Fruit fly (Drosophila melanogaster): ENCODE data around the gene CG12170.

Gene CG12170

DNA sequence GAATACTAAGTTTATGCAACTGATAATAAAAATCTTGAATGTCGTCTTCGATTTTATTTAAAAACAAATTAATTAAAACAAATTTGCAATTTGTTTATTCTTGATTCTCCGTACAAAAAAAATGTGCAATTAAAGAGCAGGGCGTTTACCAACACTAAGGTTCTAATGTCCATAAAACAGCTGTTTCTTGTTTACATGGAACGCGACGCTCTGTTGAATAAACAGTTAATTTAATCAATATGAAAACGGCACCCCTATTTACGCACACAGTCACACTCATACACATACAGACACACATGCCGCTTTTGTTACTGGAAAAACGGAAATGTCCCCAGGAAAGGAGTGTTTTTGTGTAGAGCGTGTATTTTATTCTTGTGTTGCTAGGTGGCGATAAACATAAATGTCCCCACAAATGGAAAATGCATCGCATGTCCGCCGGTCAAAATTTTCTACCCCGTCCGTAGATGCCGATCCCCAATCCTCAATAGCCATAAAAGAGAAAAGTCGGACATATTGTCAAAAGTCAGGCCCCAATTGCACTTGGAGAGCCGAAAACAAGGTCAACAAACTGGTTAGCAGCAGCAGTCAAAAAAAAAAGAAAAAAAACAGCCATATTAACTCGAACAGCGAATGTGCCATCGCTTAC, 13.9 kb upstream of the CG12170 start (continued):
- TF ChIP-seq pita (GFP tag; optimal IDR thresholded peaks at IDR 0.05) (no peak), repo (GFP tag; optimal IDR thresholded peaks at IDR 0.05) (peak; percentile 75), Dbx (GFP tag; IDR thresholded peaks at IDR 0.05) (no peak), fru (optimal IDR thresholded peaks at IDR 0.05) (no peak), dmrt99B (tag; optimal IDR thresholded peaks at IDR 0.05) (peak; percentile 73), pros (GFP tag; optimal IDR thresholded peaks at IDR 0.05) (peak; percentile 59), CkIIα-i1 (GFP tag; IDR thresholded peaks at IDR 0.05) (no peak), CG1603 (tag; optimal IDR thresholded peaks at IDR 0.05) (peak; percentile 81), CG6272 (GFP tag; IDR thresholded peaks at IDR 0.05) (no peak), CG1602 (GFP tag; optimal IDR thresholded peaks at IDR 0.05) (peak; percentile 54), mirr (GFP tag; optimal IDR thresholded peaks at IDR 0.05) (peak; percentile 90), sqz (GFP tag; optimal IDR thresholded peaks at IDR 0.05) (peak; percentile 99), Atf3 (GFP tag; optimal IDR thresholded peaks at IDR 0.05) (peak; percentile 64), CG17612 (GFP tag; IDR thresholded peaks at IDR 0.05) (no peak), CG11398 (GFP tag; optimal IDR thresholded peaks at IDR 0.05) (peak; percentile 80), hkb (optimal IDR thresholded peaks at IDR 0.05) (no peak), hkb (GFP tag; IDR thresholded peaks at IDR 0.05) (no peak), CG33213 (GFP tag; optimal IDR thresholded peaks at IDR 0.05) (peak; percentile 92), CG13775 (GFP tag; optimal IDR thresholded peaks at IDR 0.05) (peak; percentile 52), amos (GFP tag; IDR thresholded peaks at IDR 0.05; ENCODE audit: partially characterized antibody) (no peak), ttk (GFP tag; IDR thresholded peaks at IDR 0.05) (no peak), tgo (GFP tag; IDR thresholded peaks at IDR 0.05) (no peak), CG10654 (GFP tag; optimal IDR thresholded peaks at IDR 0.05) (peak; percentile 74), ham (GFP tag; IDR thresholded peaks at IDR 0.05) (no peak), chm (GFP tag; IDR thresholded peaks at IDR 0.05) (no peak), aop (GFP tag; IDR thresholded peaks at IDR 0.05) (no peak), schlank (tag; optimal IDR thresholded peaks at IDR 0.05) (peak; percentile 62), Blimp-1 (GFP tag; optimal IDR thresholded peaks at IDR 0.05) (peak; percentile 70), Sox100B (GFP tag; optimal IDR thresholded peaks at IDR 0.05) (peak; percentile 81), CG12391 (tag; optimal IDR thresholded peaks at IDR 0.05) (peak; percentile 64), zfh1 (GFP tag; IDR thresholded peaks at IDR 0.05) (no peak), en (GFP tag; optimal IDR thresholded peaks at IDR 0.05) (peak; percentile 69), danr (GFP tag; IDR thresholded peaks at IDR 0.05) (no peak), CG14965 (GFP tag; optimal IDR thresholded peaks at IDR 0.05; ENCODE audit: borderline replicate concordance) (peak; percentile 45), Ptx1 (GFP tag; IDR thresholded peaks at IDR 0.05) (no peak), dm (GFP tag; optimal IDR thresholded peaks at IDR 0.05) (peak; percentile 50), CG31441 (GFP tag; IDR thresholded peaks at IDR 0.05) (no peak), zen (tag; optimal IDR thresholded peaks at IDR 0.05) (peak; percentile 92), CG2199 (GFP tag; IDR thresholded peaks at IDR 0.05) (no peak), CG10565 (GFP tag; optimal IDR thresholded peaks at IDR 0.05) (no peak), ATbp (GFP tag; optimal IDR thresholded peaks at IDR 0.05) (peak; percentile 93), CG8924 (tag; optimal IDR thresholded peaks at IDR 0.05) (peak; percentile 89), CG3726 (GFP tag; IDR thresholded peaks at IDR 0.05) (no peak), B-H2 (GFP tag; optimal IDR thresholded peaks at IDR 0.05) (peak; percentile 85), CG10321 (GFP tag; IDR thresholded peaks at IDR 0.05) (no peak), CG9797 (GFP tag; optimal IDR thresholded peaks at IDR 0.05) (peak; percentile 1), Taf1 (GFP tag; IDR thresholded peaks at IDR 0.05) (no peak), CG16813 (GFP tag; IDR thresholded peaks at IDR 0.05; ENCODE audit: partially characterized antibody) (no peak), CG2120 (GFP tag; optimal IDR thresholded peaks at IDR 0.05) (peak; percentile 74), CG14860 (GFP tag; IDR thresholded peaks at IDR 0.05; ENCODE audit: partially characterized antibody) (no peak), CG9876 (GFP tag; optimal IDR thresholded peaks at IDR 0.05) (peak; percentile 51), tio (GFP tag; optimal IDR thresholded peaks at IDR 0.05) (peak; percentile 26)
